Fruit fly (Drosophila melanogaster): ENCODE data around the gene CG31231.

dm6 chr3R:18703514-18703913 lies 38.4 kb downstream of the CG31231 start:
- TF ChIP-seq jim (GFP tag; optimal IDR thresholded peaks at IDR 0.05) (no peak), h (GFP tag; optimal IDR thresholded peaks at IDR 0.05) (no peak), CG9705 (GFP tag; optimal IDR thresholded peaks at IDR 0.05) (no peak), usp (GFP tag; optimal IDR thresholded peaks at IDR 0.05) (no peak), Rel (GFP tag; optimal IDR thresholded peaks at IDR 0.05) (no peak), Rel (tag; optimal IDR thresholded peaks at IDR 0.05) (no peak), dl (GFP tag; optimal IDR thresholded peaks at IDR 0.05; ENCODE audit: insufficient read depth in 1 of 2, partially characterized antibody in 2 of 2) (no peak), ey (GFP tag; optimal IDR thresholded peaks at IDR 0.05) (no peak), Hr83 (GFP tag; optimal IDR thresholded peaks at IDR 0.05; ENCODE audit: poor library complexity, severe bottlenecking) (no peak)

Data from whole organism, wandering third instar larva.